Worm (Caenorhabditis elegans) whole organism, L3 larva: ENCODE results near the gene frpr-6.

Source experiments
- R02D3.7 ChIP-seq: fragments of 150-350 bp; optimal IDR thresholded peaks from 2 replicates; lab custom pipeline; 2014; ENCODE audit warnings: missing biosample characterization, missing genetic modification characterization
- ZK546.5 ChIP-seq: sonication (generic microtip); optimal IDR thresholded peaks from 2 replicates; lab custom pipeline; 2017; ENCODE audit warnings: missing biosample characterization, missing genetic modification characterization
- aly-2 ChIP-seq: fragments of 150-350 bp; optimal IDR thresholded peaks from 2 replicates; lab custom pipeline; 2014; ENCODE audit warnings: missing biosample characterization, missing genetic modification characterization
- ama-1 ChIP-seq: fragments of 150-350 bp; optimal IDR thresholded peaks from 2 replicates; lab custom pipeline; 2018
- ceh-16 ChIP-seq: sonication (generic microtip); optimal IDR thresholded peaks from 2 replicates; lab custom pipeline; 2017; ENCODE audit warnings: missing biosample characterization, missing genetic modification characterization
- ceh-28 ChIP-seq: fragments of 150-350 bp; optimal IDR thresholded peaks from 2 replicates; lab custom pipeline; 2014; ENCODE audit warnings: missing biosample characterization, missing genetic modification reagents, missing genetic modification characterization
- ceh-82 ChIP-seq: fragments of 150-350 bp; optimal IDR thresholded peaks from 2 replicates; lab custom pipeline; 2014; ENCODE audit warnings: missing biosample characterization, missing genetic modification characterization
- ceh-9 ChIP-seq: sonication (generic microtip); optimal IDR thresholded peaks from 2 replicates; lab custom pipeline; 2018; ENCODE audit warnings: missing biosample characterization, missing genetic modification characterization
- daf-12 ChIP-seq: fragments of 150-350 bp; optimal IDR thresholded peaks from 2 replicates; lab custom pipeline; 2014; ENCODE audit warnings: missing biosample characterization, missing genetic modification reagents, missing genetic modification characterization
- egl-27 ChIP-seq: sonication (generic microtip); optimal IDR thresholded peaks from 4 replicates; lab custom pipeline; 2017; ENCODE audit warnings: missing biosample characterization, missing genetic modification reagents, missing genetic modification characterization
- egl-5 ChIP-seq: fragments of 150-350 bp; optimal IDR thresholded peaks from 2 replicates; lab custom pipeline; 2017; ENCODE audit warnings: missing biosample characterization, missing genetic modification reagents, missing genetic modification characterization, inconsistent platforms
- elt-1 ChIP-seq: fragments of 150-350 bp; optimal IDR thresholded peaks from 2 replicates; lab custom pipeline; 2014; ENCODE audit warnings: missing biosample characterization, missing genetic modification characterization
- elt-2 ChIP-seq: sonication (generic microtip); optimal IDR thresholded peaks from 2 replicates; lab custom pipeline; 2016; ENCODE audit warnings: missing genetic modification reagents, mild to moderate bottlenecking, missing genetic modification characterization, missing compliant biosample characterization
- elt-3 ChIP-seq, 3 experiments: fragments of 150-350 bp in 1 of 3; sonication (generic microtip) in 2 of 3; optimal IDR thresholded peaks; 2 replicates in 2 of 3; 4 replicates in 1 of 3; lab custom pipeline; 2014 to 2017; ENCODE audit warnings: missing biosample characterization in 3 of 3, missing genetic modification characterization in 3 of 3
- eor-1 ChIP-seq, 2 experiments: fragments of 150-350 bp; optimal IDR thresholded peaks; 2 replicates each; lab custom pipeline; 2014 to 2018; ENCODE audit warnings: missing biosample characterization in 2 of 2, missing genetic modification characterization in 2 of 2
- fkh-10 ChIP-seq: sonication (generic microtip); optimal IDR thresholded peaks from 2 replicates; lab custom pipeline; 2017; ENCODE audit warnings: missing biosample characterization, missing genetic modification reagents, missing genetic modification characterization
- fkh-2 ChIP-seq: fragments of 150-350 bp; optimal IDR thresholded peaks from 2 replicates; lab custom pipeline; 2014; ENCODE audit warnings: missing biosample characterization, missing genetic modification reagents, missing genetic modification characterization
- fos-1 ChIP-seq: fragments of 150-350 bp; optimal IDR thresholded peaks from 2 replicates; lab custom pipeline; 2014; ENCODE audit warnings: missing biosample characterization, missing genetic modification characterization
- hmg-11 ChIP-seq: sonication (generic microtip); optimal IDR thresholded peaks from 2 replicates; lab custom pipeline; 2016; ENCODE audit warnings: missing genetic modification characterization, missing compliant biosample characterization
- jun-1 ChIP-seq: fragments of 150-350 bp; optimal IDR thresholded peaks from 2 replicates; lab custom pipeline; 2014; ENCODE audit warnings: missing biosample characterization, missing genetic modification reagents, missing genetic modification characterization
- lin-15B ChIP-seq: fragments of 150-350 bp; optimal IDR thresholded peaks from 2 replicates; lab custom pipeline; 2014; ENCODE audit warnings: missing biosample characterization, missing genetic modification characterization
- lin-39 ChIP-seq: fragments of 150-350 bp; optimal IDR thresholded peaks from 2 replicates; lab custom pipeline; 2018; ENCODE audit warnings: missing biosample characterization, missing genetic modification reagents, missing genetic modification characterization
- lsy-12 ChIP-seq: sonication (generic microtip); optimal IDR thresholded peaks from 2 replicates; lab custom pipeline; 2016; ENCODE audit warnings: mild to moderate bottlenecking, missing genetic modification characterization, missing compliant biosample characterization
- mdl-1 ChIP-seq: fragments of 150-350 bp; optimal IDR thresholded peaks from 2 replicates; lab custom pipeline; 2014; ENCODE audit warnings: missing biosample characterization, missing genetic modification characterization
- mml-1 ChIP-seq: fragments of 150-350 bp; sonication (generic microtip); optimal IDR thresholded peaks from 3 replicates; lab custom pipeline; 2014; ENCODE audit warnings: missing biosample characterization, missing genetic modification characterization
- nfya-1 ChIP-seq: sonication (generic microtip); optimal IDR thresholded peaks from 2 replicates; lab custom pipeline; 2017; ENCODE audit warnings: missing genetic modification characterization, mild to moderate bottlenecking, missing compliant biosample characterization, antibody characterized with exemption, moderate library complexity; ENCODE audit not compliant: insufficient read depth
- nhr-11 ChIP-seq: fragments of 150-350 bp; optimal IDR thresholded peaks from 2 replicates; lab custom pipeline; 2014; ENCODE audit warnings: missing biosample characterization, missing genetic modification characterization
- nhr-12 ChIP-seq: fragments of 150-350 bp; optimal IDR thresholded peaks from 2 replicates; lab custom pipeline; 2014; ENCODE audit warnings: missing biosample characterization, missing genetic modification characterization
- nhr-23 ChIP-seq: fragments of 150-350 bp; optimal IDR thresholded peaks from 2 replicates; lab custom pipeline; 2014; ENCODE audit warnings: missing biosample characterization, missing genetic modification reagents, missing genetic modification characterization
- nhr-237 ChIP-seq: fragments of 150-350 bp; optimal IDR thresholded peaks from 2 replicates; lab custom pipeline; 2014; ENCODE audit warnings: missing biosample characterization, missing genetic modification characterization
- nhr-25 ChIP-seq: sonication (generic microtip); optimal IDR thresholded peaks from 2 replicates; lab custom pipeline; 2017; ENCODE audit warnings: missing biosample characterization, missing genetic modification characterization
- nhr-28 ChIP-seq: fragments of 150-350 bp; optimal IDR thresholded peaks from 2 replicates; lab custom pipeline; 2014; ENCODE audit warnings: missing biosample characterization, missing genetic modification characterization
- nhr-43 ChIP-seq: sonication (generic microtip); optimal IDR thresholded peaks from 2 replicates; lab custom pipeline; 2016; ENCODE audit warnings: mild to moderate bottlenecking, missing genetic modification characterization, missing compliant biosample characterization; ENCODE audit not compliant: poor library complexity, severe bottlenecking
- nhr-67 ChIP-seq: fragments of 150-350 bp; optimal IDR thresholded peaks from 2 replicates; lab custom pipeline; 2014; ENCODE audit warnings: missing biosample characterization, missing genetic modification characterization
- nhr-76 ChIP-seq: fragments of 150-350 bp; sonication (generic microtip); optimal IDR thresholded peaks from 5 replicates; lab custom pipeline; 2014; ENCODE audit warnings: missing biosample characterization, missing genetic modification characterization
- nhr-77 ChIP-seq: fragments of 150-350 bp; optimal IDR thresholded peaks from 2 replicates; lab custom pipeline; 2014; ENCODE audit warnings: missing biosample characterization, missing genetic modification characterization
- pha-4 ChIP-seq: fragments of 150-350 bp; optimal IDR thresholded peaks from 2 replicates; lab custom pipeline; 2014; ENCODE audit warnings: missing biosample characterization, missing genetic modification reagents, missing genetic modification characterization
- pqm-1 ChIP-seq: fragments of 150-350 bp; optimal IDR thresholded peaks from 2 replicates; lab custom pipeline; 2017; ENCODE audit warnings: missing biosample characterization, missing genetic modification characterization, inconsistent platforms
- sea-2 ChIP-seq: fragments of 150-350 bp; sonication (generic microtip); optimal IDR thresholded peaks from 4 replicates; lab custom pipeline; 2014; ENCODE audit warnings: missing biosample characterization, missing genetic modification reagents, missing genetic modification characterization
- skn-1 ChIP-seq: fragments of 150-350 bp; optimal IDR thresholded peaks from 2 replicates; lab custom pipeline; 2014; ENCODE audit warnings: missing biosample characterization, missing genetic modification characterization
- snpc-4 ChIP-seq: fragments of 150-350 bp; optimal IDR thresholded peaks from 2 replicates; lab custom pipeline; 2014; ENCODE audit warnings: missing biosample characterization, missing genetic modification characterization
- tbx-2 ChIP-seq: sonication (generic microtip); optimal IDR thresholded peaks from 2 replicates; lab custom pipeline; 2016; ENCODE audit warnings: mild to moderate bottlenecking, missing genetic modification characterization, missing compliant biosample characterization
- unc-39 ChIP-seq: sonication (generic microtip); optimal IDR thresholded peaks from 4 replicates; lab custom pipeline; 2017; ENCODE audit warnings: missing biosample characterization, missing genetic modification characterization
- unc-62 ChIP-seq: fragments of 150-350 bp; sonication (generic microtip); optimal IDR thresholded peaks from 4 replicates; lab custom pipeline; 2014; ENCODE audit warnings: missing biosample characterization, missing genetic modification reagents, missing genetic modification characterization
- zag-1 ChIP-seq: fragments of 150-350 bp; optimal IDR thresholded peaks from 2 replicates; lab custom pipeline; 2014; ENCODE audit warnings: missing biosample characterization, missing genetic modification characterization
- ztf-11 ChIP-seq: fragments of 150-350 bp; optimal IDR thresholded peaks from 2 replicates; lab custom pipeline; 2014; ENCODE audit warnings: missing biosample characterization, missing genetic modification characterization
- ztf-4 ChIP-seq: fragments of 150-350 bp; optimal IDR thresholded peaks from 2 replicates; lab custom pipeline; 2014; ENCODE audit warnings: missing biosample characterization, missing genetic modification characterization

Gene frpr-6

ce11 chrV:9078815-9079525 lies 22.0 kb downstream of the frpr-6 start:
- TF ChIP-seq elt-1 (tag; lab: Kevin White, UChicago) (no peak), pqm-1 (peak; percentile 68), sea-2 (no peak), skn-1 (tag; lab: Kevin White, UChicago) (peak; percentile 43), nfya-1 (peak; percentile 3), fkh-10 (GFP tag; lab: Kevin White, UChicago) (no peak), ZK546.5 (no peak), ceh-82 (no peak), ceh-9 (tag; lab: Kevin White, UChicago) (no peak), lin-15B (no peak), zag-1 (tag; lab: Kevin White, UChicago) (no peak), mdl-1 (tag; lab: Kevin White, UChicago) (no peak), lsy-12 (no peak), nhr-67 (no peak), nhr-23 (no peak), nhr-12 (tag; lab: Kevin White, UChicago) (no peak), eor-1 (tag; optimal IDR thresholded peaks at IDR 0.05; lab: Kevin White, UChicago) (no peak), pha-4 (tag; lab: Kevin White, UChicago) (no peak), ama-1 (lab: Kevin White, UChicago) (no peak), lin-39 (tag; lab: Kevin White, UChicago) (no peak), egl-27 (no peak), ceh-16 (no peak), fkh-2 (tag; lab: Kevin White, UChicago) (no peak), mml-1 (tag; lab: Kevin White, UChicago) (no peak), R02D3.7 (no peak), unc-39 (tag; lab: Kevin White, UChicago) (no peak), elt-2 (peak; percentile 95), ztf-4 (tag; lab: Kevin White, UChicago) (no peak), jun-1 (tag; lab: Kevin White, UChicago) (peak; percentile 8), nhr-28 (tag; lab: Kevin White, UChicago) (no peak), hmg-11 (tag; lab: Kevin White, UChicago) (no peak), unc-62 (GFP tag; lab: Kevin White, UChicago) (no peak), nhr-11 (tag; lab: Kevin White, UChicago) (no peak), snpc-4 (tag; lab: Kevin White, UChicago) (no peak), nhr-43 (peak; percentile 46), elt-3 (tag; optimal IDR thresholded peaks at IDR 0.05; lab: Kevin White, UChicago) (no peak), nhr-25 (tag; lab: Kevin White, UChicago) (peak; percentile 1), ceh-28 (tag; lab: Kevin White, UChicago) (no peak), fos-1 (tag; lab: Kevin White, UChicago) (no peak), nhr-76 (tag; lab: Kevin White, UChicago) (no peak), egl-5 (tag; lab: Kevin White, UChicago) (no peak), nhr-237 (tag; lab: Kevin White, UChicago) (no peak), nhr-77 (tag; lab: Kevin White, UChicago) (no peak), daf-12 (no peak), aly-2 (tag; lab: Kevin White, UChicago) (no peak), ztf-11 (tag; lab: Kevin White, UChicago) (no peak), tbx-2 (no peak)
- TF ChIP-seq, all 47 proteins: peak for 7
